Fruit fly (Drosophila melanogaster): ENCODE results near the gene Spp.

Spp gene

DNA sequence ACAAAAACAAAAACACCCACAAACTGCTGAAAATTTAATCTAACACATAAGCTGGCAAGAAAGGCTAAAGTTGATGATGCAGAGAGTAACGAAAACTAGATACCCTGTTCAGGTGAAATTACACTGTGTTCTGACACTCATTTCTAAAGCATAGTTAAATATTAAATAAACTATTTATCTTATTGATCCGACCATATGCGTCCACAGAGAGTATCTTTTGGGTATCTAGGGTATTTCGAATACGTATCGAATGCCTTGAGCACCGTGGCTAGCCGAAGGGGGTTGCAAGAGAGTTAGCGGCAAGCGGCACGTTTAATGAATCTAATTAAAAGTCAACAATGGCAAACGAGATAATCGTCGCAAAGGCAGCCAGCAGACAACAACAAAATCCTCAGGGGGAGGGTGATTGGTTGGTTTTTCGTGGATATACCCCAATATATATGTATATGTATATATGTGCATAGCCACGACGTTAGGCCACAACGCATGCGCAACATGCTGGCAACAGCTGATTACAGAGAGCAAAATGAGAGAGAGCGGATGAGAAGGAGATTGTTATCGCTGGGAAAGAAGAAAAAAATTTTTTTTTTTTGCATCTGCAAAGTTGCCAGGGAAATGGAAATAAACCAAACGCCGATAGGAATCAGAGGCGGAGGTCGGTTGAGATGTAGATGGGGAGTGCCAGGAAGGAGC, 22.4 kb downstream of the Spp start (continued):
- TF ChIP-seq dysf (GFP tag; IDR thresholded peaks at IDR 0.05) (peak; percentile 76), ranshi (GFP tag; IDR thresholded peaks at IDR 0.05) (peak; percentile 76), Atf6 (GFP tag; IDR thresholded peaks at IDR 0.05) (peak; percentile 44; the same call in 1 of the 2 replicates), CG15696 (tag; optimal IDR thresholded peaks at IDR 0.05) (peak; percentile 72), CG17359 (tag; optimal IDR thresholded peaks at IDR 0.05) (peak; percentile 85), CG32532 (GFP tag; IDR thresholded peaks at IDR 0.05) (peak; percentile 65), CG6254 (GFP tag; optimal IDR thresholded peaks at IDR 0.05) (peak; percentile 77), Drgx (GFP tag; IDR thresholded peaks at IDR 0.05) (peak; percentile 47), CG8388 (GFP tag; optimal IDR thresholded peaks at IDR 0.05) (peak; percentile 73), CG7556 (GFP tag; optimal IDR thresholded peaks at IDR 0.05) (peak; percentile 61), CG14050 (GFP tag; IDR thresholded peaks at IDR 0.05) (peak; percentile 81), CG12744 (GFP tag; optimal IDR thresholded peaks at IDR 0.05) (peak; percentile 52), CG8359 (GFP tag; optimal IDR thresholded peaks at IDR 0.05; ENCODE audit: borderline replicate concordance) (peak; percentile 65), sr (GFP tag; IDR thresholded peaks at IDR 0.05) (peak; percentile 71; the same call in 1 of the 3 replicates), CG12155 (GFP tag; optimal IDR thresholded peaks at IDR 0.05) (peak; percentile 47), pita (GFP tag; optimal IDR thresholded peaks at IDR 0.05) (no peak), PHDP (tag; optimal IDR thresholded peaks at IDR 0.05) (peak; percentile 76), cas (GFP tag; IDR thresholded peaks at IDR 0.05) (no peak), Abd-B (GFP tag; optimal IDR thresholded peaks at IDR 0.05) (peak; percentile 61), Fer2 (tag; optimal IDR thresholded peaks at IDR 0.05) (no peak), CG16813 (GFP tag; IDR thresholded peaks at IDR 0.05; ENCODE audit: partially characterized antibody) (no peak), zfh1 (GFP tag; IDR thresholded peaks at IDR 0.05) (peak; percentile 92), CG6683 (GFP tag; optimal IDR thresholded peaks at IDR 0.05) (peak; percentile 32), CG7928 (GFP tag; optimal IDR thresholded peaks at IDR 0.05) (no peak), gt (GFP tag; IDR thresholded peaks at IDR 0.05) (peak; percentile 43; the same call in 1 of the 2 replicates), lbe (GFP tag; optimal IDR thresholded peaks at IDR 0.05) (no peak), CG8089 (GFP tag; optimal IDR thresholded peaks at IDR 0.05) (peak; percentile 34), corto (GFP tag; optimal IDR thresholded peaks at IDR 0.05) (no peak), CG32772 (GFP tag; IDR thresholded peaks at IDR 0.05) (peak; percentile 79), CG10431 (GFP tag; optimal IDR thresholded peaks at IDR 0.05) (no peak), ara (GFP tag; IDR thresholded peaks at IDR 0.05) (peak; percentile 91), vnd (GFP tag; IDR thresholded peaks at IDR 0.05; ENCODE audit: partially characterized antibody) (no peak), CG10959 (GFP tag; IDR thresholded peaks at IDR 0.05) (peak; percentile 90), mam (GFP tag; optimal IDR thresholded peaks at IDR 0.05) (peak; percentile 26), unpg (GFP tag; optimal IDR thresholded peaks at IDR 0.05) (peak; percentile 78), CG4854 (GFP tag; optimal IDR thresholded peaks at IDR 0.05) (no peak), cg (GFP tag; optimal IDR thresholded peaks at IDR 0.05) (no peak), ewg (GFP tag; optimal IDR thresholded peaks at IDR 0.05) (peak; percentile 46), Meics (GFP tag; optimal IDR thresholded peaks at IDR 0.05) (peak; percentile 70), CG31224 (GFP tag; IDR thresholded peaks at IDR 0.05) (peak; percentile 62), Sry-β (GFP tag; optimal IDR thresholded peaks at IDR 0.05) (no peak), YL-1 (GFP tag; optimal IDR thresholded peaks at IDR 0.05) (peak; percentile 20), dimm (GFP tag; IDR thresholded peaks at IDR 0.05) (peak; percentile 77), esg (GFP tag; conservative IDR thresholded peaks at IDR 0.05) (peak; percentile 85), Awh (GFP tag; IDR thresholded peaks at IDR 0.05) (peak; percentile 83), CG3163 (GFP tag; optimal IDR thresholded peaks at IDR 0.05) (no peak), CG6272 (GFP tag; IDR thresholded peaks at IDR 0.05) (peak; percentile 72), Dll (GFP tag; IDR thresholded peaks at IDR 0.05; ENCODE audit: partially characterized antibody) (no peak), schlank (tag; optimal IDR thresholded peaks at IDR 0.05) (no peak)

Data from whole organism, embryonic.